Worm (Caenorhabditis elegans) whole organism, L4/young adult: ENCODE data around the gene fbxa-197.

Experiments
- W03F9.2 ChIP-seq: fragments of 150-350 bp; optimal IDR thresholded peaks from 2 replicates; lab custom pipeline; 2014; ENCODE audit warnings: missing biosample characterization, missing genetic modification characterization
- dao-5 ChIP-seq: sonication (generic microtip); optimal IDR thresholded peaks from 2 replicates; lab custom pipeline; 2016; ENCODE audit warnings: missing genotype, missing genetic modification characterization, moderate library complexity, missing compliant biosample characterization
- him-1 ChIP-seq: sonication (generic microtip); optimal IDR thresholded peaks from 2 replicates; lab custom pipeline; 2016; ENCODE audit warnings: missing genotype, missing genetic modification reagents, missing genetic modification characterization, missing compliant biosample characterization

Gene fbxa-197

ce11 chrV:15865839-15866238 lies 1.6 kb upstream of the fbxa-197 start, which contains the start of gene srh-293:
srh-293 (plus strand) TSS chrV:15866139.
- TF ChIP-seq dao-5 (tag; lab: Kevin White, UChicago) = no peak
- no peak for TF ChIP-seq W03F9.2
- TF ChIP-seq him-1 (tag; lab: Kevin White, UChicago) = no peak

- TF ChIP-seq dao-5 (tag; lab: Kevin White, UChicago) (no peak), W03F9.2 (no peak), him-1 (tag; lab: Kevin White, UChicago) (no peak)
Observed at ce11 chrV:15870356-15870755, 2.9 kb downstream of the fbxa-197 start, which contains the start of gene str-57. str-57 (plus strand) TSS chrV:15870656.

ce11 chrV:15872273-15872672 lies 4.8 kb downstream of the fbxa-197 start, which contains the start of gene str-56:
str-56 (plus strand) TSS chrV:15872573.
- TF ChIP-seq him-1 (tag; lab: Kevin White, UChicago) (no peak), W03F9.2 (no peak), dao-5 (tag; lab: Kevin White, UChicago) (no peak)

ce11 chrV:15873762-15874161 lies 6.3 kb downstream of the fbxa-197 start:
- TF ChIP-seq W03F9.2 (peak; percentile 70), dao-5 (tag; lab: Kevin White, UChicago) (peak; percentile 91), him-1 (tag; lab: Kevin White, UChicago) (peak; percentile 57)

- no peak for TF ChIP-seq W03F9.2
- TF ChIP-seq him-1 (tag; lab: Kevin White, UChicago) = no peak
- no peak for TF ChIP-seq dao-5 (tag; lab: Kevin White, UChicago)
Observed at ce11 chrV:15876308-15876707, 8.8 kb downstream of the fbxa-197 start, which contains the start of gene nhr-102. nhr-102 (minus strand) TSS chrV:15876408.

- TF ChIP-seq W03F9.2 = no peak
- no peak for TF ChIP-seq him-1 (tag; lab: Kevin White, UChicago)
- no peak for TF ChIP-seq dao-5 (tag; lab: Kevin White, UChicago)
Observed at ce11 chrV:15879508-15879907, 12.0 kb downstream of the fbxa-197 start, which contains the start of gene nhr-84. nhr-84 (minus strand) TSS chrV:15879608.

ce11 chrV:15880033-15880432 lies 12.6 kb downstream of the fbxa-197 start:
- TF ChIP-seq dao-5 (tag; lab: Kevin White, UChicago) (no peak), W03F9.2 (no peak), him-1 (tag; lab: Kevin White, UChicago) (no peak)

ce11 chrV:15880705-15881104 lies 13.2 kb downstream of the fbxa-197 start:
- TF ChIP-seq him-1 (tag; lab: Kevin White, UChicago) = no peak
- TF ChIP-seq dao-5 (tag; lab: Kevin White, UChicago) = no peak
- TF ChIP-seq W03F9.2 = no peak

ce11 chrV:15884698-15885097 lies 17.2 kb downstream of the fbxa-197 start, which contains the start of gene oac-42:
oac-42 (minus strand) TSS chrV:15884798.
- TF ChIP-seq dao-5 (tag; lab: Kevin White, UChicago) (no peak), him-1 (tag; lab: Kevin White, UChicago) (no peak), W03F9.2 (no peak)

- no peak for TF ChIP-seq dao-5 (tag; lab: Kevin White, UChicago)
- no peak for TF ChIP-seq W03F9.2
- no peak for TF ChIP-seq him-1 (tag; lab: Kevin White, UChicago)
Observed at ce11 chrV:15885967-15886366, 18.5 kb downstream of the fbxa-197 start, which contains the start of gene T06C12.9. T06C12.9 (minus strand) TSS chrV:15886067.

- TF ChIP-seq W03F9.2 (no peak), dao-5 (tag; lab: Kevin White, UChicago) (no peak), him-1 (tag; lab: Kevin White, UChicago) (no peak)
Observed at ce11 chrV:15887708-15888295, 20.3 kb downstream of the fbxa-197 start.

- no peak for TF ChIP-seq dao-5 (tag; lab: Kevin White, UChicago)
- TF ChIP-seq W03F9.2 = no peak
- no peak for TF ChIP-seq him-1 (tag; lab: Kevin White, UChicago)
Observed at ce11 chrV:15888751-15889150, 21.3 kb downstream of the fbxa-197 start, which contains the start of gene cgt-1. cgt-1 (minus strand) TSS chrV:15888851.

ce11 chrV:15890115-15890514 lies 22.6 kb downstream of the fbxa-197 start:
- TF ChIP-seq dao-5 (tag; lab: Kevin White, UChicago) (no peak), him-1 (tag; lab: Kevin White, UChicago) (no peak), W03F9.2 (no peak)

ce11 chrV:15891279-15891678 lies 23.8 kb downstream of the fbxa-197 start:
- TF ChIP-seq dao-5 (tag; lab: Kevin White, UChicago) = no peak
- no peak for TF ChIP-seq W03F9.2
- TF ChIP-seq him-1 (tag; lab: Kevin White, UChicago) = no peak
